Worm (Caenorhabditis elegans) whole organism, young adult: ENCODE measurements around the gene K02F6.7.
A peak's percentile ranks its signal among the peaks of the same experiment; 100 is the strongest.

Source experiments
- D2030.7 ChIP-seq: fragments of 200-800 bp; sonication (Bioruptor generic); IDR thresholded peaks from 2 replicates; pipeline ENCODE4 v1.3.6; 2022; ENCODE audit warnings: missing genetic modification reagents, missing genetic modification characterization, missing compliant biosample characterization
- F23B12.7 ChIP-seq: sonication (generic microtip); optimal IDR thresholded peaks from 2 replicates; lab custom pipeline; 2017; ENCODE audit warnings: missing genetic modification characterization, mild to moderate bottlenecking, missing compliant biosample characterization, antibody characterized with exemption, moderate library complexity; ENCODE audit not compliant: insufficient read depth
- F37B4.10 ChIP-seq: fragments of 200-800 bp; sonication (Bioruptor generic); IDR thresholded peaks from 2 replicates; pipeline ENCODE4 v1.3.6; 2022; ENCODE audit warnings: missing genetic modification characterization, missing compliant biosample characterization
- F39B2.1 ChIP-seq: fragments of 200-800 bp; sonication (Bioruptor generic); IDR thresholded peaks from 2 replicates; pipeline ENCODE4 v1.3.6; 2022; ENCODE audit warnings: missing genetic modification reagents, missing genetic modification characterization, missing compliant biosample characterization
- F57A8.1 ChIP-seq: fragments of 200-800 bp; sonication (Bioruptor generic); optimal IDR thresholded peaks from 2 replicates; lab custom pipeline; 2018; ENCODE audit warnings: mild to moderate bottlenecking, missing genetic modification characterization, moderate library complexity, missing compliant biosample characterization
- T26A5.8 ChIP-seq: sonication (generic microtip); optimal IDR thresholded peaks from 2 replicates; lab custom pipeline; 2016; ENCODE audit warnings: missing genetic modification characterization, missing compliant biosample characterization
- ZK185.1 ChIP-seq: sonication (generic microtip); optimal IDR thresholded peaks from 2 replicates; lab custom pipeline; 2016; ENCODE audit warnings: mild to moderate bottlenecking, missing genetic modification characterization, missing compliant biosample characterization; ENCODE audit not compliant: poor library complexity, severe bottlenecking
- dpff-1 ChIP-seq: sonication (generic microtip); optimal IDR thresholded peaks from 2 replicates; lab custom pipeline; 2017; ENCODE audit warnings: mild to moderate bottlenecking, missing genetic modification characterization, missing compliant biosample characterization
- hlh-26 ChIP-seq: fragments of 200-800 bp; sonication (Bioruptor generic); conservative IDR thresholded peaks from 2 replicates; pipeline ENCODE4 v1.3.6; 2022; ENCODE audit warnings: missing genetic modification reagents, missing genetic modification characterization, missing compliant biosample characterization
- hmg-1.2 ChIP-seq: fragments of 200-800 bp; sonication (Bioruptor generic); IDR thresholded peaks from 2 replicates; pipeline ENCODE4 v1.3.6; 2022; ENCODE audit warnings: missing genetic modification reagents, missing genetic modification characterization, missing compliant biosample characterization
- lsl-1 ChIP-seq: fragments of 200-800 bp; sonication (Bioruptor generic); optimal IDR thresholded peaks from 2 replicates; lab custom pipeline; 2018; ENCODE audit warnings: mild to moderate bottlenecking, missing genetic modification characterization, moderate library complexity, missing compliant biosample characterization
- mcd-1 ChIP-seq: fragments of 200-800 bp; sonication (Bioruptor generic); IDR thresholded peaks from 2 replicates; pipeline ENCODE4 v1.3.6; 2022; ENCODE audit warnings: missing genetic modification reagents, missing genetic modification characterization, missing compliant biosample characterization
- nhr-80 ChIP-seq: sonication (generic microtip); optimal IDR thresholded peaks from 2 replicates; lab custom pipeline; 2016; ENCODE audit warnings: missing genetic modification characterization, missing compliant biosample characterization
- nhr-90 ChIP-seq: sonication (generic microtip); optimal IDR thresholded peaks from 2 replicates; lab custom pipeline; 2016; ENCODE audit warnings: missing genotype, mild to moderate bottlenecking, missing genetic modification characterization, missing compliant biosample characterization
- rpc-1 ChIP-seq, 2 experiments: fragments of 150-350 bp in 1 of 2; sonication (generic microtip) in 1 of 2; optimal IDR thresholded peaks; 2 replicates each; lab custom pipeline; 2014 to 2018; ENCODE audit warnings: missing biosample characterization in 1 of 2, missing genetic modification characterization in 1 of 2, missing genetic modification reagents in 1 of 2, missing genotype in 1 of 2
- sdz-38 ChIP-seq: sonication (generic microtip); optimal IDR thresholded peaks from 2 replicates; lab custom pipeline; 2016; ENCODE audit warnings: missing genotype, missing genetic modification characterization, missing compliant biosample characterization
- somi-1 ChIP-seq: fragments of 200-800 bp; sonication (Bioruptor generic); optimal IDR thresholded peaks from 2 replicates; lab custom pipeline; 2018; ENCODE audit warnings: mild to moderate bottlenecking, missing genetic modification characterization, missing compliant biosample characterization
- ztf-28 ChIP-seq: fragments of 200-800 bp; sonication (Bioruptor generic); IDR thresholded peaks from 2 replicates; pipeline ENCODE4 v1.3.6; 2022; ENCODE audit warnings: missing genetic modification reagents, missing genetic modification characterization, missing compliant biosample characterization

Gene K02F6.7

DNA sequence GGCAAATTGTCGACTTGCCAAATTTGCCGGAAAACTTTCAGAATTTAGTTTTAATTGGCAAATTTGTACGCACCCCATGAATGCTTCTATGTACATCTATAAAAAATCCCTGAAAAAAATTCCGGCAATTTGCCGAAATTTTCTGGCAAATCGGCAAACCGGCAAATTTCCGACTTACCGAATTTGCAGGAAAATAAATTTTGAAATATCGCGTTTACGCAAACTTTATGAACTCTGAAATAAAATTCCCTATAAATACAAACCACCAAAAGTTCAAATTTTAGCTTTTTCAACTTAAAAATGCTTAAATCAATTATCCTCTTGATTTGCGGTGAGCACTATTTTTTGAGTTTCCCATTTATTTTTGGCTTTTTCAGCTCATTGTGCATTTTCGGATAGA is 57.6 kb downstream of the K02F6.7 start, which contains the start of gene F53G2.3:
Gene F53G2.3 (plus strand): TSS at position 301 of the 400 bp plus-strand sequence.
- no peak for TF ChIP-seq ZK185.1 (tag; lab: Kevin White, UChicago)
- TF ChIP-seq ztf-28: no peak
- TF ChIP-seq hlh-26 (GFP tag; lab: Robert Waterston, UW): no peak
- no peak for TF ChIP-seq hmg-1.2 (GFP tag; lab: Robert Waterston, UW)
- no peak for TF ChIP-seq T26A5.8
- TF ChIP-seq F23B12.7: no peak
- TF ChIP-seq D2030.7 (GFP tag; lab: Robert Waterston, UW): no peak
- TF ChIP-seq somi-1 (GFP tag; lab: Kevin White, UChicago): no peak
- TF ChIP-seq F37B4.10 (GFP tag; lab: Robert Waterston, UW): no peak
- TF ChIP-seq nhr-80 (tag; lab: Kevin White, UChicago): no peak

DNA sequence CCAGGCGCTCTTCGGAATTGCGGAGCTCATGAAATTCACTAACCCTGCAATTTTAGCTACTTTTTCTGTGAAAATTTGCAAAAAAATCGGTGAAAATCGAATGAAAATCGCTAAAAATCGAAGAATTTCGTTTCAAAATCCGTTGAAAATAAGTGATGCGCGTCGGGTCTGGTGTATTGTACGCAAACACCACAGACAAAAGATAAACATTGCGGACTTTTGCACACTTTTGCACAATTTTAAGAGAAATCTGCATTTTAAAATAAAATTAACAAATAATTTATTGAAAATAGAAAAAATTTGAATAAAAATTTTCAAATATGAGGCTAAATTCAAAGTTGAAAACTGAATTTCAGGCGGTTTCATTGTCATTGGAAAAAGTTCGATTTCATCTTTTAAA is 58.6 kb downstream of the K02F6.7 start, which contains the start of gene F53G2.12:
Gene F53G2.12 (minus strand): TSS at position 44 of the 400 bp plus-strand sequence.
- no peak for TF ChIP-seq dpff-1
- TF ChIP-seq lsl-1: peak; percentile 33
- peak; percentile 39; the same call in 1 of the 2 replicates for TF ChIP-seq mcd-1 (GFP tag; lab: Robert Waterston, UW)

DNA sequence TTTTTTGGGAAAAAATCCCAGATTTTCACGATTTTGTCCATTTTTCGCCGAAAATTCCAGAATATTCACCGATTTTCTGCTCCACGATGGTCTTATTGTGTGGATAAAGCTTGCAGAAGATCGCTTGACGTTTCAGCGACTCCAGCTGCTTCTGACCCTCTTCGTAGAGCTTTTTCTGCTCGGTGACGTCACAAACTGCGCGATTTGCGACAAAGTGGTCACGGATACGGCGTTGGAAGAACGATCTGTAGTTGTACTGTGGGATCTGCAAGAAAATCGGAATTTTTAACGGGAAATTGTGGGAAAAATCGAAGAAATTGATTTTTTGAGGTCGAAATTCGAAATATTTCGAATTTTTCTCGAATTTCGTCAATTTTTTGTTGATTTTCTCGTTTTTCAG is 59.1 kb downstream of the K02F6.7 start, which contains the start of gene mnat-1:
Gene mnat-1 (minus strand): TSS at position 101 of the 400 bp plus-strand sequence.
- TF ChIP-seq ZK185.1 (tag; lab: Kevin White, UChicago) (no peak), F57A8.1 (no peak), sdz-38 (tag; lab: Kevin White, UChicago) (no peak), F39B2.1 (GFP tag; lab: Robert Waterston, UW) (no peak), F23B12.7 (no peak), nhr-90 (tag; lab: Kevin White, UChicago) (no peak), rpc-1 (optimal IDR thresholded peaks at IDR 0.05; lab: Kevin White, UChicago) (no peak), rpc-1 (tag; optimal IDR thresholded peaks at IDR 0.05; lab: Kevin White, UChicago) (no peak)
